Fruit fly (Drosophila melanogaster): Measurements from ENCODE around the gene CG33784.

CG33784 gene

DNA sequence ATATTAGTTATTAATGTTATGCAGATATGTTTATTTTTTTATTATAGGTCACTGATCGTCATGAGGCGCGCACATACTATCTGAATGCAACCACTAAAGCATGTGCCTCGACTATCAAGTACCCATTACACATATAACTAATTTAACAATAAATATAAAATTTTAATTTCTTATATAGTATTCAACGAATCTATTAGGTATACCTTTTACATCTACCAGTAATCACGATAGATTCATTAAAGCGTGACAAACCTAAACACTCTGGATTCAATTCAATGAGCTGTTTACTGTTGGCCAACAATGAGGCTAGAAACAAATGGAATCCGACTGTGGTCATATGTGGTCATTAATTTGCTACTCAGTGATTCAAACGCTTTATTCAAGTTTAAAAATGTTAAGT, at the start of gene CG33784:
Gene CG33784 (plus strand): TSS at position 301 of the 400 bp plus-strand sequence.
- TF ChIP-seq Myc (optimal IDR thresholded peaks at IDR 0.05) (no peak), h (optimal IDR thresholded peaks at IDR 0.05) (no peak), insv (optimal IDR thresholded peaks at IDR 0.05) (no peak), psq (optimal IDR thresholded peaks at IDR 0.05) (no peak), ttk (optimal IDR thresholded peaks at IDR 0.05) (no peak), Sin3A (optimal IDR thresholded peaks at IDR 0.05) (no peak)

DNA sequence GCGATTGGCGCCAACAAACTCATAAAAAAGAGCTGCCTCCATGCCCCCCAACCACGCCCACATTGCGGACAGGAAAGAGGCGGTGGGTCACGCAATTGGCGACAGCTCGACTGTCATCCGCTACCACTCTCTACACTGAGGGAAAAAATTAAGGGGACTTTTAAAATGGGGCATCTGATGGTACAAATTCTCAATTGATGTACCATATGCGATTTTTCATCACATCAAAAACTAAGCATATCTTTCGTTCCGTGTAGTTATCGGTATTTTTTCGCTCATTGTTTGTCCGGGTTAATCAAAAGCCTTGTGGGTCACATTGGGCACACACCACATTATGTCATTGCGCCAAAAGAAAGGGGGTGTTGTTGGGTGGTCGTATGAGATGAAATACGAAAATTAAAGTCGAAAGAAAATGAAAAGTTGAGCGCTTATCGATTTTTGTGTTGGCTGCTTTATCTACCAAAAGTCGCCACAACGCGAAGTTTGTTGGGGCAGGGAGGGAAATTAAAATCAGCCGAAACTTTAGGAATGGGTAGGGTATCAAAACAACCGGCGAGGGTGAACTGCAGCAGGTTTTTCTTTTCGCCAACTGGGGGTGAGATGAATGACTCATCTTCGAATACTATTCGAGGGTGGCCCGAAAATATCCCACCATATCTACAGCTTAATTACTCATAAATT, 43.5 kb upstream of the CG33784 start:
- TF ChIP-seq Sin3A (optimal IDR thresholded peaks at IDR 0.05) (no peak), h (optimal IDR thresholded peaks at IDR 0.05) (no peak), Myc (optimal IDR thresholded peaks at IDR 0.05) (no peak), psq (optimal IDR thresholded peaks at IDR 0.05) (no peak), insv (optimal IDR thresholded peaks at IDR 0.05) (no peak)

DNA sequence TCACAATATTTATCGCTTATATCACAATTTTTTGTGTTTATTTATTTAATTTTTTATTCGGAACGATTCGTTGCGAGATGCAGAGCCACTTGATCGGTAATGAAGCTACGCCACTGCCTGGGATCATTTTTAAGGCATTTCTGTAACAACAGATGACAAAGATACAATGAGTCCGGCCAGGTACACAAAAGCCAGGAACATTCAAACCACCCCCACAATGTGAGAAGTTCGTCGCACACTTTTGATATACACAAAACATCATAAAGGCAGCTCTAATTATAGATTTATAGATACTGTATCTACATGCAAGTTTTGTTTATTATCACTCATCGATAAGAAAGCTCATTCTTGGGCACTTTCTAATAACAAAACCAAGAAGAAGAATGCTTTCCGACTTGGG, 42.7 kb upstream of the CG33784 start, which contains the start of gene CG31407:
Gene CG31407 (minus strand): TSS at position 101 of the 400 bp plus-strand sequence.
- no peak for TF ChIP-seq ttk (optimal IDR thresholded peaks at IDR 0.05)
- TF ChIP-seq Sin3A (optimal IDR thresholded peaks at IDR 0.05) = no peak
- TF ChIP-seq psq (optimal IDR thresholded peaks at IDR 0.05) = no peak
- TF ChIP-seq insv (optimal IDR thresholded peaks at IDR 0.05) = no peak
- no peak for TF ChIP-seq h (optimal IDR thresholded peaks at IDR 0.05)
- TF ChIP-seq Myc (optimal IDR thresholded peaks at IDR 0.05) = no peak

DNA sequence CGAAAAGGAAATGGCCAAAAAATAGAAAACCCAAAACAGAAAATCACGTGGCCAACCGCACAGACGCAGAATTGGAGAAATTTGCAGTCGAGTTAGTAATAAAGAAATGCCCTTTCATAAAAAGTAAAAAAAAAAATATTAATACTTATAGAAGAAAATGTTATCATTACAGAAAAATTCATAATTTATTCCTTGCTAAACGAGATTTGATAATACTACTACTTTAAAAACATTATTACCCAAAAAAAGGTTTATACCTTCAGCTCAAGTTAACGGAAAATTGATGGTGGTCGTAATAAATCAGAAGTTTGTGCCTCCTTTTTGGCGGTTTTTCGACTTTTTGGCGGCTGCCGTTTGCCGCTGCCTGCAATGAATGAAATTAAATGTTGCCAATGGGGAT, 39.3 kb upstream of the CG33784 start:
- no peak for TF ChIP-seq ttk (optimal IDR thresholded peaks at IDR 0.05)
- no peak for TF ChIP-seq Sin3A (optimal IDR thresholded peaks at IDR 0.05)
- no peak for TF ChIP-seq psq (optimal IDR thresholded peaks at IDR 0.05)
- no peak for TF ChIP-seq insv (optimal IDR thresholded peaks at IDR 0.05)

DNA sequence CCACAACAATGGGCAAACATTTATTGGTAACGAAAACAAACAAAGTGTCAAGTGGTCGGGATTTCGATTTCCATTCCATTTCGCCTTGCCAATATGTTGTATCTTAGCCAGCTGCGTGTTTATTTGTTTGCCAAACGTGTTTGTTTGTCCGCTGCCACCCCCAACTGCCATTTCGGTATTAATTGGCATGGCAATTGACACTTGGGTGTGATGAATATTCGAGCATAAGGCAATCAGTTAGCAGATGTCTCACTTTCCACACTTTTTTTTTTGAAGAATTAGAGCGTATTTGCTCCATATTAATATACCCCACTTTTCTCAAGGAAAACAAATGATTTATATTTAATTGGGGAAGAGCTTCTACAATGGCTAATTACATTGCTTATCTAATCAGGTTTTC, 36.2 kb upstream of the CG33784 start:
- no peak for TF ChIP-seq Sin3A (optimal IDR thresholded peaks at IDR 0.05)
- TF ChIP-seq ttk (optimal IDR thresholded peaks at IDR 0.05) = no peak
- no peak for TF ChIP-seq insv (optimal IDR thresholded peaks at IDR 0.05)
- TF ChIP-seq Myc (optimal IDR thresholded peaks at IDR 0.05) = no peak
- TF ChIP-seq h (optimal IDR thresholded peaks at IDR 0.05) = no peak

DNA sequence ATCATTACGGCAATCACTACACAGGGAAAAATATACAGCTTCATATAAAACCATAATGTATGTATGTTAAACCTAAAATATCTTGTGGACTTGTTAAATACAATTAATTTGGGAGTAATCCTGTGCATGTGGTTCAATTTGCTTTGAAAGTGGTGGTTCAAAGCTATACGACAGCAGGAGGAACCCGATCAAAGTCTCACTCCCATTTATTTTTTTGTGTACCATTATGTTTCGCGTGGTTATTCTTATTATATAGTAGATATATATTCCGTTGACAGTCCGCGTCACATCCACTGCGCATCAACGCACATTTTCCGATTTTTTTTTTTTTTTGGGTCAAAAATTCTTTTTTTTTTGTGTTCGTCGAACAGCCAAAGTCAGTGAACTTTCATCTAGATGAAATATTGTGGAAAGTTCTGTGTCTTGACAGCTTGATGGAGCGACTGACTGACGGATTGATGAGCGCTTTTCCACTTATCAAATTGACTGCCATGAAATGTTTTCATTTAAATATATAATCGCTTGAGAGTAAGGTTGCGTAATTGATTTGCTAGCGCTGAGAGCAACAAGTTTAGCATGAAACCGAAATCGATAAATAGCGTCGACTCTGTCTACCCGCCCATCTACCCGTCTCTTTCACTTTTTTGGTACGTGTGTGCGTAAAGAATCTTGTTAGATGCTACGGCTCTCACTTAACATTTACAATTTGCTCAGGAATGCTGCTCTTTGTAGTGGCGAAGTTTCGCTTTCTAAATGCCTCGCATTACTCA, 34.6 kb upstream of the CG33784 start:
- TF ChIP-seq Myc (optimal IDR thresholded peaks at IDR 0.05) = no peak
- TF ChIP-seq insv (optimal IDR thresholded peaks at IDR 0.05) = no peak
- TF ChIP-seq psq (optimal IDR thresholded peaks at IDR 0.05) = no peak
- TF ChIP-seq h (optimal IDR thresholded peaks at IDR 0.05) = no peak
- no peak for TF ChIP-seq ttk (optimal IDR thresholded peaks at IDR 0.05)
- no peak for TF ChIP-seq Sin3A (optimal IDR thresholded peaks at IDR 0.05)

DNA sequence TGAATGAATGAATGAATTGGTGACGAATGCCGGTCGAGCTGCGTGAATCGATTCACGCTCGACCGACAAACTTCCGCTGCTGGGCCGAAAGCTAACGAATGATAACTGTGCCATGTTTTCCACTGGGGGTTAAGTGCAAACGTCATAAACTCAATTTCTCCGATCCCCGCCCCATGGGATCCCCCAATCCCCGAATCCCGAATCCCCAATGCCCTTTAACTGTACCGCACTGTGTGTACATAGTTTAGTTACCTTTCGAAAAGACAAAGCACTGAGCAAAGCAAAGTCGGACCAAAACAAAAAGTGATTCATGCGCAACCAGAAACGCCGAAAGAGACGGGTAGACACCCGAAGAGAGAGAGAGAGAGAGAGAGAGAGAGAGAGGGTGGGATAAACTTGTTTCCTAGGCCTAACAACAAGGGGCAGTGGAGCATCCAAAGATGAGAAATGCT, 32.7 kb upstream of the CG33784 start:
- TF ChIP-seq h (optimal IDR thresholded peaks at IDR 0.05) = no peak
- TF ChIP-seq Sin3A (optimal IDR thresholded peaks at IDR 0.05) = no peak

DNA sequence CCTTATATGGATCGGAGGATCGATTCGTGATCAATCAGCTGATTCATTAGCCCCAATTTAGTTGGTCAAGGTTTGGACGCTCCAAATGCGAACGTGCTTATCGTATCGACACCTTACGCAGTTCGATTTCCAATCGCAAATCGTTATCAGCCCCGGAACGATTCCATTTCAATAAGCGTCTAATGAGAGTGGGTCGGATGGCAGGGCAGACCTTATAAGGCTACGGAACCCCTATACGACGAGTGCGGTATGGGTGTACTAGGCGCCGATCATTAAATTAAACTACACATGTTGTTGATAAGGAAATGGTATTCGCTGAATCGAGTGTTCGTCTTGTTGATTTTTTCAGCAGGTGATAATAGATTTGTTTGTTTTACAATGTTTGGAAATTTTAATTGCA, 31.9 kb upstream of the CG33784 start:
- TF ChIP-seq Myc (optimal IDR thresholded peaks at IDR 0.05) (no peak), ttk (optimal IDR thresholded peaks at IDR 0.05) (no peak), h (optimal IDR thresholded peaks at IDR 0.05) (no peak)

DNA sequence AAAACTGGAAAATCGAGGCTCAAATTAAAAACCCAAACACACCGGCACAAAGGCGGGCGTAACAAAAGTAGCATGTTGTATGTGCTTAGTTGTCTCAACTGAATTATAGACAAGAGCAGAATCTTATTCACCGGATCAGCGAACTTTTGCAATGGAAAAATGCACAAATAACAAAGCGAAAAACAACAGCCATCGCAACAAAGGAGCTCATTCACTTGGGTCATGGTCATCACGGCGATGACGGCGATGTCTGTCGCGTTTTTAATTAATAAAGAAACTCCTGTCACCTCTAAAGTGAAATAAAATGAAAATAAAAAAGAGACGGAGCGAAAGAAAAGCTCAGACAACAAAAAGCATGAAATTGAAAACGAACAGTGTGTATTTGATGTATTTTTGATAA, 28.5 kb upstream of the CG33784 start:
- TF ChIP-seq Sin3A (optimal IDR thresholded peaks at IDR 0.05) (no peak), psq (optimal IDR thresholded peaks at IDR 0.05) (no peak), h (optimal IDR thresholded peaks at IDR 0.05) (no peak), Myc (optimal IDR thresholded peaks at IDR 0.05) (no peak), ttk (optimal IDR thresholded peaks at IDR 0.05) (no peak), insv (optimal IDR thresholded peaks at IDR 0.05) (no peak)

DNA sequence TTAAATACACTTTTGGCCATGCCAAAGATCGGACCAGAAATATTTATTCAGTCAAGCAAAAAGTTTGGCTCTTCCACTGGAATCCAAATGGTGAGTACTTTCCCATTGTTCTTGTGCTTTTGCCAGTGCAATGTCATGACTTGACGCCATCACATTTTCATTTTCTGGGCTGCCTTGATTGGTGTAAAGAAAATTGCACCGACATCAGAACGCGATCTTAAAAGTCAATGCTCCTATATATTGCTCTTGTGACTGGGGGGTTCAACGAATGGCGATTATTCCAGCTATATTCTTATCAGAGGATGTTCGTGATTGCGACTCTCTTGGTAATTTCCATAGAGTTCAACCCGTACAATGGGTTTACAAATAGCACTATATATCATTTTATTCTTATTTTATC, 27.2 kb upstream of the CG33784 start:
- TF ChIP-seq psq (optimal IDR thresholded peaks at IDR 0.05) (no peak), insv (optimal IDR thresholded peaks at IDR 0.05) (no peak)

DNA sequence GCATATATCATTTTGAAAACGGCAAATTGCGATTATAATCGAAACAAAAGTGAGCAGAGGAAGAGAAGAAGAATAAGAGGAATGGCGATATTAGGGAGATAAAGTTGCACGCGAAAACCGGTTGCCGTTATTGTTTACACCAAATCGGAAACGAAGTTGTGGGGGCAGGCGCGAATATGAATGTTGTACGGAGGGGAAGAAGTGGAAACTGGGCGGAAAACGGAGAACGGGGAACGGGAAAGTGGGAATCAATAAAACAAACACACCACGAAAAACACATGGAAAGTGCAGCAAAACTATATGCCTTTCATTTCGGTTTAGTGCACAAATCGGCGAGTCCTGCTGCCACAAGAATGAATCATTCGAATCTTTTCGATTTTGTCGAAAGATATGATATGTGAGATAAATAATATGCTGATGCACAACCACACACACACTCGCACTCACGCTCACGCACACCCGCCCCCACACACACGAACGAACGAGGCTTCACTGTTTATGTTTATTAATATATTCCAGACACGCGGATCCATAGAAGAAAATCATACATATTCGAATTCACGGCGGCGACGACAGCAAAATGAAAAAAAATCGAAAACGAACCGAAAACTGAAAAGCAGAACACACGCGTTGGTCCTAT, 25.6 kb upstream of the CG33784 start:
- TF ChIP-seq Myc (optimal IDR thresholded peaks at IDR 0.05) (no peak), ttk (optimal IDR thresholded peaks at IDR 0.05) (no peak), psq (optimal IDR thresholded peaks at IDR 0.05) (no peak), h (optimal IDR thresholded peaks at IDR 0.05) (no peak)

DNA sequence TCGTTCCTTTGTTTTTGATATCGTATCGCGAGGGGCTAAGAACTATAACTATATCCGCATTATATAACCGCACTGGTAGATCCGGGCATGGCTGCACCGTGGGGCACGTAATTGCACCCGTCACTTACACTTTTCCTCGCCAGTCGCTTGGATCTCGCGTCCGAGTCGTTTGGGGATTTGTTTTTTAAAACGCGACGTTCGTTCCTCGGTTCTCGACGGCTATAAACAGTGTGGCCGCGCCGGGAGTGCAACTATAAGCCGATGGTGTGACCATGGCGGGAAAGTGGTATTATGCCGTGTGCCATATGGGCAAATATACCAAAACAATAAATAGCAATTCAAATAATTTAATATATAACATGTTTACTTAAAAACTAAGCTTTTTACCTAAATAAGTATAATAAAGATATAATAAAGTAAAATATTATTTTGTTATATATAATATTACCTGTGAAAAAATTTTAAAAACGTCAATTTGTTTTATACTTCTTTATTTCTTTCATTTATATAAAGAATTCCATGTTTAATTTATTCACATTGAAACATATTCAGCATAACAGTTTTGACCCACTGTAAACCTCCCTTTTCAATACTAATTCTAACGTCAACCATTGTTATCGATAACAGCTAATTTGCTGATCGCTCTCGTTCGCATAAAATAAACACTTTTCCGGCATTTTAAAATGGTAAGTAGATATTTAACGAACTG, 24.9 kb upstream of the CG33784 start, which contains the start of the genes Mical and CG3909:
Gene Mical (minus strand): TSS at position 232 of the 709 bp plus-strand sequence.
Gene CG3909 (plus strand): TSS at position 607 of the 709 bp plus-strand sequence.
- no peak for TF ChIP-seq Sin3A (optimal IDR thresholded peaks at IDR 0.05)

Data from Kc167 (cell line).